Worm (Caenorhabditis elegans) whole organism, early embryonic: Measurements from ENCODE around the gene npr-16.

Experiments used
- B0310.2 ChIP-seq: sonication (generic microtip); optimal IDR thresholded peaks from 2 replicates; lab custom pipeline; 2016; ENCODE audit warnings: mild to moderate bottlenecking, missing genetic modification characterization, missing compliant biosample characterization
- F13C5.2 ChIP-seq: sonication (generic microtip); optimal IDR thresholded peaks from 2 replicates; lab custom pipeline; 2017; ENCODE audit warnings: mild to moderate bottlenecking, missing genetic modification characterization, inconsistent platforms, missing compliant biosample characterization
- aly-1 ChIP-seq: sonication (generic microtip); optimal IDR thresholded peaks from 2 replicates; lab custom pipeline; 2016; ENCODE audit warnings: missing genetic modification characterization, missing compliant biosample characterization
- ama-1 ChIP-seq: fragments of 150-350 bp; optimal IDR thresholded peaks from 2 replicates; lab custom pipeline; 2014
- ceh-13 ChIP-seq: fragments of 200-800 bp; sonication (Bioruptor generic); optimal IDR thresholded peaks from 2 replicates; lab custom pipeline; 2018; ENCODE audit warnings: mild to moderate bottlenecking, missing genetic modification characterization, missing compliant biosample characterization
- ceh-36 ChIP-seq: sonication (generic microtip); optimal IDR thresholded peaks from 2 replicates; lab custom pipeline; 2016; ENCODE audit warnings: missing genetic modification characterization, inconsistent platforms, missing compliant biosample characterization
- ets-7 ChIP-seq: sonication (generic microtip); optimal IDR thresholded peaks from 2 replicates; lab custom pipeline; 2016; ENCODE audit warnings: missing genotype, missing genetic modification characterization, missing compliant biosample characterization
- flt-1 ChIP-seq: fragments of 200-800 bp; sonication (Bioruptor generic); IDR thresholded peaks from 2 replicates; pipeline ENCODE4 v1.3.6; 2022; ENCODE audit warnings: missing genetic modification characterization, missing compliant biosample characterization
- hmbx-1 ChIP-seq: sonication (generic microtip); optimal IDR thresholded peaks from 2 replicates; lab custom pipeline; 2016; ENCODE audit warnings: mild to moderate bottlenecking, missing genetic modification characterization, missing compliant biosample characterization
- hmg-4 ChIP-seq: fragments of 200-800 bp; sonication (Bioruptor generic); optimal IDR thresholded peaks from 2 replicates; lab custom pipeline; 2018; ENCODE audit warnings: mild to moderate bottlenecking, missing genetic modification characterization, missing compliant biosample characterization
- hnd-1 ChIP-seq: sonication (generic microtip); optimal IDR thresholded peaks from 2 replicates; lab custom pipeline; 2016; ENCODE audit warnings: missing genetic modification characterization, missing compliant biosample characterization
- pes-1 ChIP-seq: fragments of 200-800 bp; sonication (Bioruptor generic); IDR thresholded peaks from 2 replicates; pipeline ENCODE4 v1.3.6; 2022; ENCODE audit warnings: missing genetic modification reagents, missing genetic modification characterization, missing compliant biosample characterization
- scrt-1 ChIP-seq: fragments of 200-800 bp; sonication (Bioruptor generic); IDR thresholded peaks from 2 replicates; pipeline ENCODE4 v1.3.6; 2022; ENCODE audit warnings: missing genetic modification characterization, missing compliant biosample characterization
- sea-1 ChIP-seq: fragments of 200-800 bp; sonication (Bioruptor generic); conservative IDR thresholded peaks from 2 replicates; pipeline ENCODE4 v1.3.6; 2022; ENCODE audit warnings: missing genetic modification characterization, missing compliant biosample characterization
- tbx-11 ChIP-seq: fragments of 200-800 bp; sonication (Bioruptor generic); IDR thresholded peaks from 2 replicates; pipeline ENCODE4 v1.3.6; 2022; ENCODE audit warnings: missing genetic modification characterization, missing compliant biosample characterization
- tbx-37 ChIP-seq: fragments of 200-800 bp; sonication (Bioruptor generic); conservative IDR thresholded peaks from 2 replicates; pipeline ENCODE4 v1.3.6; 2022; ENCODE audit warnings: missing genetic modification reagents, missing genetic modification characterization, missing compliant biosample characterization
- tra-4 ChIP-seq: sonication (generic microtip); optimal IDR thresholded peaks from 2 replicates; lab custom pipeline; 2017; ENCODE audit warnings: missing genetic modification characterization, missing compliant biosample characterization

Gene npr-16

DNA sequence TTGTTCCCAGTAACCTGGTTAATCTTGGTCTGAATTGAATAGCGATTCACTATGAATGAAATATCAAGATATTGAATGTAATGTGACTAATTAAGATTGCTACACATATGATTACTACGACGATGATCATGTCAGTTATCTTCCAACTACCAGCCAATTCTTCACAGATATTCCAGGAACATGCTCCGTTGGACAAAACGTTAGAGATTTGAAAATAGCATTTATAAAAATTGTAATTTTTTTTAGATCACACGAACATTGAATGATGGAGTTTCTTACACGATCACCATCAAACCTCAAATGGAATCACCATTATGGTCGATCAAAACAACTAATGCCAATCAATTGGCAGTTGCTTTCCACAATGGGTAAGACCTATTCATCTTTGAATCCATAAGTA, 15.6 kb upstream of the npr-16 start:
- no peak for TF ChIP-seq aly-1 (tag; lab: Kevin White, UChicago)
- no peak for TF ChIP-seq flt-1 (GFP tag; lab: Robert Waterston, UW)
- no peak for TF ChIP-seq B0310.2 (tag; lab: Kevin White, UChicago)
- no peak for TF ChIP-seq ama-1
- TF ChIP-seq ceh-13 (GFP tag; lab: Kevin White, UChicago): no peak
- no peak for TF ChIP-seq hmg-4 (GFP tag; lab: Kevin White, UChicago)

ce11 chrX:3505062-3505461, 13.5 kb upstream of the npr-16 start:
- no peak for TF ChIP-seq ama-1
- TF ChIP-seq hnd-1 (tag; lab: Kevin White, UChicago): no peak

DNA sequence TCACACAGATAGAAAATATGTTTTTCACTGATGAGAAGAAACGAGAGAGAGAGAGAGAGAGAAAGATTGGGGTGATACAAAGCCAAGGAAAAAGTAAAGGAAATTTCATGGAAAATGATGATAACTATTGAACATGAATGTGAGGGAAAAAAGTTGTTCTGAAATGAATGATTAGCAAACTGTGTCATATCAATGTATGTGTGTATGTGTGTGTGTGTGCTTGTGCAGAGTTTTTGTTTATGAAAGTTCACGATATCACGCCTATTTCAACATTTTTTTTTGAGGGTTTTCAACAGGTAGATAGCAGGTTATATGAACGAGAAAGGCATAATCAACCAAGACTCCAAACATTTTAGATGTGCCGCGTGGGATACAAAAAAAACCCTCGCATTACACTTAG, 12.0 kb upstream of the npr-16 start:
- no peak for TF ChIP-seq flt-1 (GFP tag; lab: Robert Waterston, UW)
- TF ChIP-seq B0310.2 (tag; lab: Kevin White, UChicago): no peak
- TF ChIP-seq hnd-1 (tag; lab: Kevin White, UChicago): no peak
- no peak for TF ChIP-seq ama-1
- no peak for TF ChIP-seq ceh-36 (tag; lab: Kevin White, UChicago)
- no peak for TF ChIP-seq tbx-11 (GFP tag; lab: Robert Waterston, UW)
- no peak for TF ChIP-seq scrt-1 (GFP tag; lab: Robert Waterston, UW)
- TF ChIP-seq hmg-4 (GFP tag; lab: Kevin White, UChicago): no peak
- no peak for TF ChIP-seq tra-4 (tag; lab: Kevin White, UChicago)
- no peak for TF ChIP-seq tbx-37
- no peak for TF ChIP-seq aly-1 (tag; lab: Kevin White, UChicago)
- TF ChIP-seq ets-7 (tag; lab: Kevin White, UChicago): no peak
- TF ChIP-seq sea-1 (GFP tag; lab: Robert Waterston, UW): no peak
- no peak for TF ChIP-seq F13C5.2 (tag; lab: Kevin White, UChicago)

DNA sequence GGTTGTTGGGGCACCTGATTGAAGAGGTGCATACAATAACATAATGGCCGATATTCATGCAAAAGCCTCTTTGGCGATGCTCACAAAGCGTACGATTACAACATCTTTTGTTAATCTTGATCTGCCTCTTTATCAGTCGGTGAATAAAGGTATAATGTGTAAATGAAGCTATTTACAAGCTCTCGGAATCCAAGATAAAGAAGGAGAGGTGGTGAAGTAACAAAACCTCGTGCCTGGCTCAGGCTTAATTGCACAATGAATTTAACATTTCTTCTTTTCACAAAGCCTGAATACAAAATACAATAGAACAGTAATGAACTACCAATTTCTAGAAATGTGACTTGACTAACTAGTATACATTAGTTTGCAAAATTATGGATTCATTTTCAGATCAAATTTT, 11.4 kb upstream of the npr-16 start:
- TF ChIP-seq F13C5.2 (tag; lab: Kevin White, UChicago): no peak
- TF ChIP-seq ama-1: no peak
- TF ChIP-seq hmbx-1 (tag; lab: Kevin White, UChicago): no peak
- TF ChIP-seq scrt-1 (GFP tag; lab: Robert Waterston, UW): no peak
- no peak for TF ChIP-seq pes-1 (GFP tag; lab: Robert Waterston, UW)
- no peak for TF ChIP-seq tbx-11 (GFP tag; lab: Robert Waterston, UW)
- TF ChIP-seq ets-7 (tag; lab: Kevin White, UChicago): no peak
- no peak for TF ChIP-seq aly-1 (tag; lab: Kevin White, UChicago)
- TF ChIP-seq flt-1 (GFP tag; lab: Robert Waterston, UW): no peak
- TF ChIP-seq hmg-4 (GFP tag; lab: Kevin White, UChicago): no peak
- TF ChIP-seq hnd-1 (tag; lab: Kevin White, UChicago): no peak
- TF ChIP-seq ceh-36 (tag; lab: Kevin White, UChicago): no peak
- TF ChIP-seq B0310.2 (tag; lab: Kevin White, UChicago): no peak

ce11 chrX:3508906-3509305, 9.7 kb upstream of the npr-16 start, which contains the start of gene sox-4:
TSS of gene sox-4 (minus strand) at chrX:3509006.
- TF ChIP-seq B0310.2 (tag; lab: Kevin White, UChicago): no peak
- TF ChIP-seq ets-7 (tag; lab: Kevin White, UChicago): no peak
- no peak for TF ChIP-seq flt-1 (GFP tag; lab: Robert Waterston, UW)
- TF ChIP-seq hmbx-1 (tag; lab: Kevin White, UChicago): no peak
- TF ChIP-seq tra-4 (tag; lab: Kevin White, UChicago): no peak
- no peak for TF ChIP-seq scrt-1 (GFP tag; lab: Robert Waterston, UW)
- no peak for TF ChIP-seq ama-1
- no peak for TF ChIP-seq tbx-11 (GFP tag; lab: Robert Waterston, UW)
- TF ChIP-seq ceh-13 (GFP tag; lab: Kevin White, UChicago): no peak
- TF ChIP-seq aly-1 (tag; lab: Kevin White, UChicago): no peak
- TF ChIP-seq hnd-1 (tag; lab: Kevin White, UChicago): no peak
- TF ChIP-seq hmg-4 (GFP tag; lab: Kevin White, UChicago): no peak
- TF ChIP-seq ceh-36 (tag; lab: Kevin White, UChicago): no peak
- no peak for TF ChIP-seq pes-1 (GFP tag; lab: Robert Waterston, UW)

DNA sequence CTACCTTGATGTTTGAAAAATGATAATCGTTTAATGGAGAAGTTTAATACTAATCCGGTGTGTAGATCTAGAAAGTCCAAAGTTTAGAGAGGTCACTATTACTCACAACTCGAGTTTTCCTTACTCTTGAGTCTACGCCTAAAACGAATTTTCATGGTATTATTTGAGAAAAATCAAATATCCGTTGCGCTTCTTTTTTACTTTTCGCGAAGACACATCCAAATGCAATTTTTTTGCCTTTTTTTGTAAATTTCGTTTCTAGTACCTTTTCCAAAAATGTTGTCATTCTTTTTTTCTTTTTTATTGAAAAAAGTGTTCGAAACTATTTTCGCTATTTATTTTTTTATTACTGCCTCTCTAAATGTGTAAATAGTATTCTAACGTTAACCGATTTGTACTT, 4.9 kb upstream of the npr-16 start:
- TF ChIP-seq hmbx-1 (tag; lab: Kevin White, UChicago) (no peak), aly-1 (tag; lab: Kevin White, UChicago) (no peak), hnd-1 (tag; lab: Kevin White, UChicago) (no peak)

DNA sequence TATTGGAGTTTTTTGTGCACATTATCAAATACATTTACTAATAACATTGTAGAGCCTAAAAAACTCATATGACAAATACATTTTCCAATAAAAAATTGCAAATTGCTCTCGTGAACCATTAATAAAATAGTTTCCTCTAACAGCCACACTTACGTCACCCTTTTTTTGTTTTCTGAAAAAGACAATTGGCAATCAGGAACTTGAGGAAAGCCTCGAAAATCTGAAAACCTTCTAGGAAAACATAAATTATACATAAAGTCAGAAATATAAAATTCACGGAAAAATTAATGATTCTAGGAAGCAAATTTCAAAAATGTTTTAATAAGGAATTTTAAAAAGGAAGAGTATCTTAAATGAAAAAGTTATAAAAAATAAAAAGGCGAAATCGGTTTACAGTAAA, 1.5 kb upstream of the npr-16 start:
- TF ChIP-seq tbx-11 (GFP tag; lab: Robert Waterston, UW): no peak
- no peak for TF ChIP-seq flt-1 (GFP tag; lab: Robert Waterston, UW)
- TF ChIP-seq sea-1 (GFP tag; lab: Robert Waterston, UW): no peak
- no peak for TF ChIP-seq ets-7 (tag; lab: Kevin White, UChicago)
- no peak for TF ChIP-seq F13C5.2 (tag; lab: Kevin White, UChicago)
- no peak for TF ChIP-seq aly-1 (tag; lab: Kevin White, UChicago)
- no peak for TF ChIP-seq ceh-13 (GFP tag; lab: Kevin White, UChicago)
- TF ChIP-seq scrt-1 (GFP tag; lab: Robert Waterston, UW): no peak
- no peak for TF ChIP-seq B0310.2 (tag; lab: Kevin White, UChicago)

- TF ChIP-seq ceh-36 (tag; lab: Kevin White, UChicago): no peak
- no peak for TF ChIP-seq B0310.2 (tag; lab: Kevin White, UChicago)
- no peak for TF ChIP-seq tra-4 (tag; lab: Kevin White, UChicago)
- TF ChIP-seq pes-1 (GFP tag; lab: Robert Waterston, UW): no peak
- TF ChIP-seq hmg-4 (GFP tag; lab: Kevin White, UChicago): no peak
- no peak for TF ChIP-seq aly-1 (tag; lab: Kevin White, UChicago)
- TF ChIP-seq F13C5.2 (tag; lab: Kevin White, UChicago): no peak
- TF ChIP-seq tbx-11 (GFP tag; lab: Robert Waterston, UW): no peak
- TF ChIP-seq ama-1: no peak
- no peak for TF ChIP-seq hnd-1 (tag; lab: Kevin White, UChicago)
- TF ChIP-seq ets-7 (tag; lab: Kevin White, UChicago): no peak
- no peak for TF ChIP-seq scrt-1 (GFP tag; lab: Robert Waterston, UW)
- TF ChIP-seq sea-1 (GFP tag; lab: Robert Waterston, UW): no peak
- no peak for TF ChIP-seq ceh-13 (GFP tag; lab: Kevin White, UChicago)
- TF ChIP-seq hmbx-1 (tag; lab: Kevin White, UChicago): no peak
- no peak for TF ChIP-seq tbx-37
- no peak for TF ChIP-seq flt-1 (GFP tag; lab: Robert Waterston, UW)
These were observed 8.1 kb downstream of the npr-16 start for ce11 chrX:3526712-3527111.
